Fruit fly (Drosophila melanogaster) whole organism, embryonic: ENCODE data around the gene Nsun2.

Source experiments
- BtbVII ChIP-seq: fragments of 200-800 bp; sonication (Bioruptor generic); optimal IDR thresholded peaks from 3 replicates; lab custom pipeline; 2017; ENCODE audit warnings: missing biosample characterization, mild to moderate bottlenecking, missing genetic modification characterization
- CG10209 ChIP-seq: fragments of 200-800 bp; sonication (Bioruptor generic); optimal IDR thresholded peaks from 3 replicates; lab custom pipeline; 2017; ENCODE audit warnings: missing biosample characterization, mild to moderate bottlenecking, missing genetic modification characterization, missing genetic modification reagents
- CG12236 ChIP-seq: fragments of 200-800 bp; sonication (Bioruptor generic); optimal IDR thresholded peaks from 2 replicates; lab custom pipeline; 2016; ENCODE audit warnings: missing biosample characterization, missing genetic modification characterization
- CG1233 ChIP-seq: fragments of 200-800 bp; sonication (Bioruptor generic); optimal IDR thresholded peaks from 4 replicates; lab custom pipeline; 2018; ENCODE audit warnings: missing biosample characterization, mild to moderate bottlenecking, missing genetic modification characterization
- CG14710 ChIP-seq: fragments of 200-800 bp; sonication (Bioruptor generic); optimal IDR thresholded peaks from 3 replicates; lab custom pipeline; 2019; ENCODE audit warnings: missing biosample characterization, mild to moderate bottlenecking, missing genetic modification characterization, moderate library complexity
- CG14860 ChIP-seq: fragments of 200-800 bp; sonication (Bioruptor generic); IDR thresholded peaks from 3 replicates; pipeline ENCODE4 v1.3.6; 2022; ENCODE audit warnings: missing biosample characterization, missing genetic modification characterization; ENCODE audit not compliant: partially characterized antibody
- CG16813 ChIP-seq: fragments of 200-800 bp; sonication (Bioruptor generic); IDR thresholded peaks from 3 replicates; pipeline ENCODE4 v1.3.6; 2022; ENCODE audit warnings: missing biosample characterization, missing genetic modification characterization; ENCODE audit not compliant: partially characterized antibody
- CG2116 ChIP-seq: fragments of 200-800 bp; sonication (Bioruptor generic); optimal IDR thresholded peaks from 3 replicates; lab custom pipeline; 2018; ENCODE audit warnings: missing biosample characterization, mild to moderate bottlenecking, missing genetic modification characterization
- CG2129 ChIP-seq: fragments of 200-800 bp; sonication (Bioruptor generic); IDR thresholded peaks from 2 replicates; pipeline ENCODE4 v1.3.6; 2022; ENCODE audit warnings: missing biosample characterization, missing genetic modification characterization; ENCODE audit not compliant: partially characterized antibody
- CG34224 ChIP-seq: fragments of 200-800 bp; sonication (Bioruptor generic); IDR thresholded peaks from 3 replicates; pipeline ENCODE4 v1.3.6; 2022; ENCODE audit warnings: missing biosample characterization, missing genetic modification characterization; ENCODE audit not compliant: partially characterized antibody
- CG4617 ChIP-seq: fragments of 200-800 bp; sonication (Bioruptor generic); optimal IDR thresholded peaks from 3 replicates; lab custom pipeline; 2016; ENCODE audit warnings: missing biosample characterization, missing genetic modification characterization, borderline replicate concordance
- CG6791 ChIP-seq: fragments of 200-800 bp; sonication (Bioruptor generic); IDR thresholded peaks from 3 replicates; pipeline ENCODE4 v1.3.6; 2022; ENCODE audit warnings: missing biosample characterization, missing genetic modification characterization; ENCODE audit not compliant: partially characterized antibody
- CG7357 ChIP-seq: fragments of 200-800 bp; sonication (Bioruptor generic); IDR thresholded peaks from 3 replicates; pipeline ENCODE4 v1.3.6; 2022; ENCODE audit warnings: missing biosample characterization, missing genetic modification characterization
- CG7745 ChIP-seq: fragments of 200-800 bp; sonication (Bioruptor generic); optimal IDR thresholded peaks from 2 replicates; lab custom pipeline; 2018; ENCODE audit warnings: missing biosample characterization, mild to moderate bottlenecking, missing genetic modification characterization, moderate library complexity
- CG7839 ChIP-seq: fragments of 200-800 bp; sonication (Bioruptor generic); optimal IDR thresholded peaks from 3 replicates; lab custom pipeline; 2018; ENCODE audit warnings: missing biosample characterization, mild to moderate bottlenecking, missing genetic modification characterization, moderate library complexity
- CG7963 ChIP-seq: fragments of 200-800 bp; sonication (Bioruptor generic); IDR thresholded peaks from 3 replicates; pipeline ENCODE4 v1.3.6; 2022; ENCODE audit warnings: missing biosample characterization, missing genetic modification characterization; ENCODE audit not compliant: partially characterized antibody
- CG8944 ChIP-seq: fragments of 200-800 bp; sonication (Bioruptor generic); optimal IDR thresholded peaks from 3 replicates; lab custom pipeline; 2016; ENCODE audit warnings: missing biosample characterization, missing genetic modification characterization
- CG9797 ChIP-seq: fragments of 200-800 bp; sonication (Bioruptor generic); optimal IDR thresholded peaks from 3 replicates; lab custom pipeline; 2018; ENCODE audit warnings: missing biosample characterization, mild to moderate bottlenecking, missing genetic modification characterization
- Dip2 ChIP-seq: fragments of 200-800 bp; sonication (Bioruptor generic); IDR thresholded peaks from 2 replicates; pipeline ENCODE4 v1.3.6; 2022; ENCODE audit warnings: missing biosample characterization, missing genetic modification characterization
- Dip3 ChIP-seq: fragments of 200-800 bp; sonication (Bioruptor generic); optimal IDR thresholded peaks from 3 replicates; lab custom pipeline; 2016; ENCODE audit warnings: missing biosample characterization, missing genetic modification characterization
- Ets65A ChIP-seq: fragments of 200-800 bp; sonication (Bioruptor generic); peaks from one replicate; lab custom pipeline; 2016; ENCODE audit warnings: missing biosample characterization, missing genetic modification characterization
- Ets97D ChIP-seq: fragments of 200-800 bp; sonication (Bioruptor generic); optimal IDR thresholded peaks from 3 replicates; lab custom pipeline; 2016; ENCODE audit warnings: missing biosample characterization, missing genetic modification characterization
- MBD-R2 ChIP-seq: fragments of 200-800 bp; sonication (Bioruptor generic); IDR thresholded peaks from 2 replicates; pipeline ENCODE4 v1.3.6; 2022; ENCODE audit warnings: missing biosample characterization, missing genetic modification characterization
- Taf1 ChIP-seq: fragments of 200-800 bp; sonication (Bioruptor generic); IDR thresholded peaks from 2 replicates; pipeline ENCODE4 v1.3.6; 2022; ENCODE audit warnings: missing biosample characterization, missing genetic modification characterization
- ac ChIP-seq: fragments of 200-800 bp; sonication (Bioruptor generic); optimal IDR thresholded peaks from 3 replicates; lab custom pipeline; 2017; ENCODE audit warnings: missing biosample characterization, mild to moderate bottlenecking, missing genetic modification characterization
- bbx ChIP-seq: fragments of 200-800 bp; sonication (Bioruptor generic); IDR thresholded peaks from 2 replicates; pipeline ENCODE4 v1.3.6; 2022; ENCODE audit warnings: missing biosample characterization, missing genetic modification characterization; ENCODE audit not compliant: partially characterized antibody
- chinmo ChIP-seq: fragments of 200-800 bp; sonication (Bioruptor generic); IDR thresholded peaks from 4 replicates; pipeline ENCODE4 v1.3.6; 2022; ENCODE audit warnings: missing biosample characterization, missing genetic modification characterization; ENCODE audit not compliant: partially characterized antibody
- crp ChIP-seq, 2 experiments: fragments of 200-800 bp; sonication (Bioruptor generic); optimal IDR thresholded peaks; 2 replicates in 1 of 2; 3 replicates in 1 of 2; lab custom pipeline; 2017; ENCODE audit warnings: missing biosample characterization in 2 of 2, missing genetic modification characterization in 2 of 2, mild to moderate bottlenecking in 1 of 2, moderate library complexity in 1 of 2
- dati ChIP-seq: fragments of 200-800 bp; sonication (Bioruptor generic); IDR thresholded peaks from 2 replicates; pipeline ENCODE4 v1.3.6; 2022; ENCODE audit warnings: missing biosample characterization, missing genetic modification characterization
- eve ChIP-seq, 2 experiments: fragments of >200 bp; optimal IDR thresholded peaks; 2 replicates each; lab custom pipeline; 2017; ENCODE audit warnings: missing biosample characterization in 2 of 2, missing genetic modification characterization in 2 of 2
- gfzf ChIP-seq: fragments of 200-800 bp; sonication (Bioruptor generic); optimal IDR thresholded peaks from 2 replicates; lab custom pipeline; 2016; ENCODE audit warnings: missing biosample characterization, mild to moderate bottlenecking, missing genetic modification characterization, moderate library complexity
- hkb ChIP-seq, 2 experiments: fragments of 200-800 bp in 1 of 2; fragments of >200 bp in 1 of 2; sonication (Bioruptor generic) in 1 of 2; IDR thresholded peaks in 1 of 2; optimal IDR thresholded peaks in 1 of 2; 2 replicates each; pipeline versions ENCODE4 v1.3.6 to Lab custom; 2017 to 2022; ENCODE audit warnings: missing biosample characterization in 1 of 2, missing genetic modification characterization in 1 of 2
- inv ChIP-seq: fragments of 200-800 bp; sonication (Bioruptor generic); IDR thresholded peaks from 2 replicates; pipeline ENCODE4 v1.3.6; 2022; ENCODE audit warnings: missing biosample characterization, missing genetic modification characterization; ENCODE audit not compliant: partially characterized antibody
- jumu ChIP-seq: fragments of 200-800 bp; sonication (Bioruptor generic); optimal IDR thresholded peaks from 3 replicates; lab custom pipeline; 2016; ENCODE audit warnings: missing biosample characterization, missing genetic modification characterization
- lab ChIP-seq: fragments of 200-800 bp; sonication (Bioruptor generic); optimal IDR thresholded peaks from 3 replicates; lab custom pipeline; 2017; ENCODE audit warnings: missing biosample characterization, missing genetic modification characterization, mild to moderate bottlenecking, moderate library complexity, missing genetic modification reagents
- mirr ChIP-seq: fragments of 200-800 bp; sonication (Bioruptor generic); optimal IDR thresholded peaks from 3 replicates; lab custom pipeline; 2018; ENCODE audit warnings: missing biosample characterization, mild to moderate bottlenecking, missing genetic modification characterization
- mld ChIP-seq: fragments of 200-800 bp; sonication (Bioruptor generic); IDR thresholded peaks from 3 replicates; pipeline ENCODE4 v1.3.6; 2022; ENCODE audit warnings: missing biosample characterization, missing genetic modification characterization; ENCODE audit not compliant: partially characterized antibody
- nerfin-2 ChIP-seq: fragments of 200-800 bp; sonication (Bioruptor generic); IDR thresholded peaks from 2 replicates; pipeline ENCODE4 v1.3.6; 2022; ENCODE audit warnings: missing biosample characterization, missing genetic modification characterization; ENCODE audit not compliant: partially characterized antibody
- nmo ChIP-seq: fragments of 200-800 bp; sonication (Bioruptor generic); optimal IDR thresholded peaks from 2 replicates; lab custom pipeline; 2018; ENCODE audit warnings: missing biosample characterization, mild to moderate bottlenecking, missing genetic modification characterization, moderate library complexity
- prd ChIP-seq, 3 experiments: fragments of >200 bp in 2 of 3; fragments of 200-800 bp in 1 of 3; sonication (Bioruptor generic) in 1 of 3; optimal IDR thresholded peaks in 2 of 3; IDR thresholded peaks in 1 of 3; 2 replicates in 2 of 3; 3 replicates in 1 of 3; pipeline versions ENCODE4 v1.3.6 to Lab custom; 2017 to 2022; ENCODE audit warnings: missing biosample characterization in 1 of 3, missing genetic modification characterization in 1 of 3
- sna ChIP-seq: fragments of 200-800 bp; sonication (Bioruptor generic); IDR thresholded peaks from 2 replicates; pipeline ENCODE4 v1.3.6; 2022; ENCODE audit warnings: missing biosample characterization, missing genetic modification characterization; ENCODE audit not compliant: partially characterized antibody
- stwl ChIP-seq: fragments of 200-800 bp; sonication (Bioruptor generic); optimal IDR thresholded peaks from 3 replicates; lab custom pipeline; 2018; ENCODE audit warnings: missing biosample characterization, mild to moderate bottlenecking, missing genetic modification characterization, moderate library complexity
- unc-4 ChIP-seq: fragments of 200-800 bp; sonication (Bioruptor generic); IDR thresholded peaks from 2 replicates; pipeline ENCODE4 v1.3.6; 2022; ENCODE audit warnings: missing biosample characterization, missing genetic modification characterization; ENCODE audit not compliant: partially characterized antibody
- wdn ChIP-seq: fragments of 200-800 bp; sonication (Bioruptor generic); IDR thresholded peaks from 2 replicates; pipeline ENCODE4 v1.3.6; 2022; ENCODE audit warnings: missing biosample characterization, missing genetic modification characterization
- yki ChIP-seq: fragments of >200 bp; optimal IDR thresholded peaks from 3 replicates; lab custom pipeline; 2018
- zfh1 ChIP-seq: fragments of 200-800 bp; sonication (Bioruptor generic); IDR thresholded peaks from 3 replicates; pipeline ENCODE4 v1.3.6; 2022; ENCODE audit warnings: missing biosample characterization, missing genetic modification characterization

The Nsun2 gene

dm6 chrX:4104132-4104531 lies 9.4 kb downstream of the Nsun2 start, which contains the start of the genes Xpac and brn (continued):
- TF ChIP-seq Dip2 (no peak), Dip3 (GFP tag; lab: Kevin White, UChicago) (no peak), Ets97D (GFP tag; lab: Kevin White, UChicago) (peak; percentile 55), CG10209 (no peak), BtbVII (GFP tag; lab: Kevin White, UChicago) (no peak), CG4617 (peak; percentile 45), ac (GFP tag; lab: Kevin White, UChicago) (no peak)

- peak; percentile 44 for TF ChIP-seq CG2129 (GFP tag; lab: Robert Waterston, UW)
- no peak for TF ChIP-seq mirr
- peak; percentile 74; the same call in 3 of the 4 replicates for TF ChIP-seq chinmo (GFP tag; lab: Robert Waterston, UW)
- no peak for TF ChIP-seq dati (GFP tag; lab: Robert Waterston, UW)
- TF ChIP-seq hkb (optimal IDR thresholded peaks at IDR 0.05; lab: Kevin White, UChicago), result no peak
- no peak for TF ChIP-seq hkb (GFP tag; IDR thresholded peaks at IDR 0.05; lab: Robert Waterston, UW)
- TF ChIP-seq zfh1 (GFP tag; lab: Robert Waterston, UW), result no peak
- TF ChIP-seq Ets65A (GFP tag; lab: Kevin White, UChicago), result no peak
- no peak for TF ChIP-seq CG1233 (GFP tag; lab: Kevin White, UChicago)
- peak; percentile 54; the same call in 1 of the 2 replicates for TF ChIP-seq inv (GFP tag; lab: Robert Waterston, UW)
- peak; percentile 18 for TF ChIP-seq nmo (GFP tag; lab: Kevin White, UChicago)
- peak; percentile 60 for TF ChIP-seq stwl
- TF ChIP-seq prd (optimal IDR thresholded peaks at IDR 0.05; lab: Kevin White, UChicago), result no peak
- no peak for TF ChIP-seq prd (GFP tag; IDR thresholded peaks at IDR 0.05; lab: Robert Waterston, UW)
- TF ChIP-seq nerfin-2 (GFP tag; lab: Robert Waterston, UW), result peak; percentile 68
- TF ChIP-seq crp (GFP tag; optimal IDR thresholded peaks at IDR 0.05; lab: Kevin White, UChicago), result peak in 1 of 2 experiments; percentile 64
- peak; percentile 35 for TF ChIP-seq CG9797 (GFP tag; lab: Kevin White, UChicago)
- no peak for TF ChIP-seq CG7839 (tag; lab: Kevin White, UChicago)
- TF ChIP-seq CG7963, result peak; percentile 74
- TF ChIP-seq lab (GFP tag; lab: Kevin White, UChicago), result no peak
- no peak for TF ChIP-seq wdn
- peak; percentile 81 for TF ChIP-seq unc-4 (GFP tag; lab: Robert Waterston, UW)
- no peak for TF ChIP-seq yki (lab: Kevin White, UChicago)
- TF ChIP-seq CG2116, result peak; percentile 77
- TF ChIP-seq gfzf (GFP tag; lab: Kevin White, UChicago), result peak; percentile 67
- TF ChIP-seq CG16813 (GFP tag; lab: Robert Waterston, UW), result peak; percentile 73
- TF ChIP-seq mld, result peak; percentile 71; the same call in 2 of the 3 replicates
- peak; percentile 79 for TF ChIP-seq CG14860 (GFP tag; lab: Robert Waterston, UW)
- TF ChIP-seq sna (GFP tag; lab: Robert Waterston, UW), result peak; percentile 84
- TF ChIP-seq CG14710, result peak; percentile 29
- TF ChIP-seq CG12236, result no peak
- TF ChIP-seq CG34224 (GFP tag; lab: Robert Waterston, UW), result peak; percentile 76
- peak; percentile 85 for TF ChIP-seq bbx (GFP tag; lab: Robert Waterston, UW)
- no peak for TF ChIP-seq CG8944 (GFP tag; lab: Kevin White, UChicago)
- peak; percentile 80 for TF ChIP-seq CG6791 (GFP tag; lab: Robert Waterston, UW)
- TF ChIP-seq Taf1, result no peak
- peak; percentile 63 for TF ChIP-seq MBD-R2 (GFP tag; lab: Robert Waterston, UW)
- no peak for TF ChIP-seq CG7745 (tag; lab: Kevin White, UChicago)
- TF ChIP-seq jumu (GFP tag; lab: Kevin White, UChicago), result no peak
- TF ChIP-seq CG7357 (GFP tag; lab: Robert Waterston, UW), result no peak
- TF ChIP-seq eve (GFP tag; optimal IDR thresholded peaks at IDR 0.05; lab: Kevin White, UChicago), result no peak
These were observed 12.6 kb downstream of the Nsun2 start, which contains the start of the genes Cmtr1 and CG15375 for dm6 chrX:4100824-4101368. Gene Cmtr1 (minus strand): TSS chrX:4101031. Gene CG15375 (plus strand): TSS chrX:4101318.
